Worm (Caenorhabditis elegans) whole organism, L4 larva: ENCODE data around the gene F44B9.10.

ENCODE experiments used
- D1046.2 ChIP-seq: fragments of 200-800 bp; sonication (Bioruptor generic); IDR thresholded peaks from 2 replicates; pipeline ENCODE4 v1.3.6; 2022; ENCODE audit warnings: missing genetic modification characterization, missing compliant biosample characterization
- R02D3.7 ChIP-seq: fragments of 150-350 bp; sonication (generic microtip); optimal IDR thresholded peaks from 3 replicates; lab custom pipeline; 2014; ENCODE audit warnings: missing biosample characterization, missing genetic modification characterization
- Y105C5A.15 ChIP-seq: fragments of 200-800 bp; sonication (Bioruptor generic); IDR thresholded peaks from 2 replicates; pipeline ENCODE4 v1.3.6; 2022; ENCODE audit warnings: missing genetic modification characterization, missing compliant biosample characterization
- dmd-9 ChIP-seq: fragments of 200-800 bp; sonication (Bioruptor generic); IDR thresholded peaks from 2 replicates; pipeline ENCODE4 v1.3.6; 2022; ENCODE audit warnings: missing genetic modification reagents, missing genetic modification characterization, missing compliant biosample characterization
- lsy-2 ChIP-seq, 2 experiments: fragments of 150-350 bp in 1 of 2; sonication (generic microtip) in 1 of 2; optimal IDR thresholded peaks; 2 replicates each; lab custom pipeline; 2014 to 2017; ENCODE audit warnings: missing biosample characterization in 2 of 2, missing genetic modification characterization in 2 of 2
- mdl-1 ChIP-seq, 2 experiments: fragments of 150-350 bp in 1 of 2; sonication (generic microtip) in 1 of 2; optimal IDR thresholded peaks; 2 replicates each; lab custom pipeline; 2014 to 2017; ENCODE audit warnings: missing biosample characterization in 2 of 2, missing genetic modification characterization in 2 of 2
- nhr-237 ChIP-seq: sonication (generic microtip); optimal IDR thresholded peaks from 2 replicates; lab custom pipeline; 2017; ENCODE audit warnings: missing biosample characterization, missing genetic modification characterization
- nhr-77 ChIP-seq: fragments of 150-350 bp; optimal IDR thresholded peaks from 2 replicates; lab custom pipeline; 2014; ENCODE audit warnings: missing biosample characterization, missing genetic modification characterization
- pha-4 ChIP-seq, 2 experiments: fragments of 150-350 bp in 1 of 2; fragments of 200-800 bp in 1 of 2; sonication (Bioruptor generic) in 1 of 2; IDR thresholded peaks in 1 of 2; optimal IDR thresholded peaks in 1 of 2; 2 replicates each; pipeline versions ENCODE4 v1.3.6 to Lab custom; 2014 to 2022; ENCODE audit warnings: missing genetic modification characterization in 2 of 2, missing genetic modification reagents in 2 of 2, missing biosample characterization in 1 of 2, missing compliant biosample characterization in 1 of 2
- tag-97 ChIP-seq: fragments of 200-800 bp; sonication (Bioruptor generic); IDR thresholded peaks from 2 replicates; pipeline ENCODE4 v1.3.6; 2022; ENCODE audit warnings: missing genetic modification characterization, missing compliant biosample characterization
- vab-7 ChIP-seq: fragments of 200-800 bp; sonication (Bioruptor generic); IDR thresholded peaks from 2 replicates; pipeline ENCODE4 v1.3.6; 2022; ENCODE audit warnings: missing genetic modification reagents, missing genetic modification characterization, missing compliant biosample characterization
- zag-1 ChIP-seq: fragments of 150-350 bp; optimal IDR thresholded peaks from 2 replicates; lab custom pipeline; 2014; ENCODE audit warnings: missing biosample characterization, missing genetic modification characterization
- ztf-7 ChIP-seq: fragments of 150-350 bp; optimal IDR thresholded peaks from 2 replicates; lab custom pipeline; 2014; ENCODE audit warnings: missing biosample characterization, missing genetic modification characterization

DNA sequence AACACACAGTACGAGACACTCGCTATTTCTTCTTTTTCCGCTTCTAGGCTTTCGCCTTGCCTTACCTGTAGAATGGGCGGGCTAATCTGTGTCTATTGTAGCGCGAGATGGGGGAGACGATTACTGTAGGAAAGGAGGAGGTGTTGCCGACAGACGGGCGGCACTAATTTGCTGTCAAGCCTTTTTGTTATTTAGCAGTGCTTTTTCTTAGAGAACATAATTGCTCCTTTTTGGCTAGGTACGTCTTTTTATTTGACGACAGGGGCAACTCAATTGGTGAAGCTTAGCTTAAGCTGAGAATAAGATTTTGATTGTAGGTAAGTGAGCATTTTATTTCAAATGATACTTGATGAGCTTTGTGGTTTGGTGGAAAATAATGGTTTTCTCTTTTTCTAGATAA, 30.2 kb upstream of the F44B9.10 start:
- TF ChIP-seq tag-97 (GFP tag; lab: Robert Waterston, UW) = no peak
- TF ChIP-seq pha-4 (GFP tag; IDR thresholded peaks at IDR 0.05; lab: Robert Waterston, UW) = no peak
- no peak for TF ChIP-seq pha-4 (tag; optimal IDR thresholded peaks at IDR 0.05; lab: Kevin White, UChicago)
- no peak for TF ChIP-seq nhr-237
- TF ChIP-seq nhr-77 = no peak
- TF ChIP-seq ztf-7 (tag; lab: Kevin White, UChicago) = no peak
- no peak for TF ChIP-seq D1046.2 (GFP tag; lab: Robert Waterston, UW)
- no peak for TF ChIP-seq mdl-1 (tag; optimal IDR thresholded peaks at IDR 0.05; lab: Kevin White, UChicago)
- TF ChIP-seq vab-7 (GFP tag; lab: Robert Waterston, UW) = no peak
- no peak for TF ChIP-seq lsy-2 (tag; optimal IDR thresholded peaks at IDR 0.05; lab: Kevin White, UChicago)
- TF ChIP-seq zag-1 (tag; lab: Kevin White, UChicago) = no peak
- no peak for TF ChIP-seq Y105C5A.15 (GFP tag; lab: Robert Waterston, UW)
- TF ChIP-seq R02D3.7 (tag; lab: Kevin White, UChicago) = no peak
- no peak for TF ChIP-seq dmd-9 (GFP tag; lab: Robert Waterston, UW)
